Fruit fly (Drosophila melanogaster) whole organism, embryonic: ENCODE results near the gene CG6015.

Experiments used
- Abd-B ChIP-seq: fragments of 200-800 bp; sonication (Bioruptor generic); optimal IDR thresholded peaks from 2 replicates; lab custom pipeline; 2018; ENCODE audit warnings: missing biosample characterization, mild to moderate bottlenecking, missing genetic modification characterization, moderate library complexity
- Asciz ChIP-seq: fragments of 200-800 bp; sonication (Bioruptor generic); optimal IDR thresholded peaks from 2 replicates; lab custom pipeline; 2017; ENCODE audit warnings: missing biosample characterization, mild to moderate bottlenecking, missing genetic modification characterization, missing genetic modification reagents
- BtbVII ChIP-seq: fragments of 200-800 bp; sonication (Bioruptor generic); optimal IDR thresholded peaks from 3 replicates; lab custom pipeline; 2017; ENCODE audit warnings: missing biosample characterization, mild to moderate bottlenecking, missing genetic modification characterization
- CG10147 ChIP-seq: fragments of 200-800 bp; sonication (Bioruptor generic); optimal IDR thresholded peaks from 2 replicates; lab custom pipeline; 2019; ENCODE audit warnings: missing biosample characterization, mild to moderate bottlenecking, missing genetic modification characterization, moderate library complexity
- CG14050 ChIP-seq: fragments of 200-800 bp; sonication (Bioruptor generic); IDR thresholded peaks from 3 replicates; pipeline ENCODE4 v1.3.6; 2022; ENCODE audit warnings: missing biosample characterization, missing genetic modification characterization
- CG14860 ChIP-seq: fragments of 200-800 bp; sonication (Bioruptor generic); IDR thresholded peaks from 3 replicates; pipeline ENCODE4 v1.3.6; 2022; ENCODE audit warnings: missing biosample characterization, missing genetic modification characterization; ENCODE audit not compliant: partially characterized antibody
- CG15696 ChIP-seq: fragments of 200-800 bp; sonication (Bioruptor generic); optimal IDR thresholded peaks from 2 replicates; lab custom pipeline; 2019; ENCODE audit warnings: missing biosample characterization, mild to moderate bottlenecking, missing genetic modification characterization, moderate library complexity
- CG16779 ChIP-seq: fragments of 200-800 bp; sonication (Bioruptor generic); IDR thresholded peaks from 2 replicates; pipeline ENCODE4 v1.3.6; 2022; ENCODE audit warnings: missing biosample characterization, missing genetic modification characterization
- CG16813 ChIP-seq: fragments of 200-800 bp; sonication (Bioruptor generic); IDR thresholded peaks from 3 replicates; pipeline ENCODE4 v1.3.6; 2022; ENCODE audit warnings: missing biosample characterization, missing genetic modification characterization; ENCODE audit not compliant: partially characterized antibody
- CG17359 ChIP-seq: fragments of 200-800 bp; sonication (Bioruptor generic); optimal IDR thresholded peaks from 3 replicates; lab custom pipeline; 2018; ENCODE audit warnings: missing biosample characterization, mild to moderate bottlenecking, missing genetic modification characterization, moderate library complexity
- CG2120 ChIP-seq: fragments of 200-800 bp; sonication (Bioruptor generic); optimal IDR thresholded peaks from 3 replicates; lab custom pipeline; 2016; ENCODE audit warnings: missing biosample characterization, missing genetic modification characterization
- CG2199 ChIP-seq: fragments of 200-800 bp; sonication (Bioruptor generic); IDR thresholded peaks from 3 replicates; pipeline ENCODE4 v1.3.6; 2022; ENCODE audit warnings: missing biosample characterization, missing genetic modification characterization
- CG2678 ChIP-seq: fragments of 200-800 bp; sonication (Bioruptor generic); optimal IDR thresholded peaks from 3 replicates; lab custom pipeline; 2019; ENCODE audit warnings: missing biosample characterization, mild to moderate bottlenecking, missing genetic modification characterization, moderate library complexity
- CG32772 ChIP-seq: fragments of 200-800 bp; sonication (Bioruptor generic); IDR thresholded peaks from 2 replicates; pipeline ENCODE4 v1.3.6; 2022; ENCODE audit warnings: missing biosample characterization, missing genetic modification characterization
- CG3281 ChIP-seq: fragments of 200-800 bp; sonication (Bioruptor generic); optimal IDR thresholded peaks from 3 replicates; lab custom pipeline; 2017; ENCODE audit warnings: missing biosample characterization, mild to moderate bottlenecking, missing genetic modification characterization
- CG33557 ChIP-seq: fragments of 200-800 bp; sonication (Bioruptor generic); optimal IDR thresholded peaks from 2 replicates; lab custom pipeline; 2019; ENCODE audit warnings: missing biosample characterization, mild to moderate bottlenecking, missing genetic modification characterization, moderate library complexity
- CG5245 ChIP-seq: fragments of 200-800 bp; sonication (Bioruptor generic); optimal IDR thresholded peaks from 3 replicates; lab custom pipeline; 2016; ENCODE audit warnings: missing biosample characterization, missing genetic modification characterization
- CG6175 ChIP-seq: fragments of 200-800 bp; sonication (Bioruptor generic); IDR thresholded peaks from 3 replicates; pipeline ENCODE4 v1.3.6; 2022; ENCODE audit warnings: missing biosample characterization, missing genetic modification characterization
- CG9876 ChIP-seq: fragments of 200-800 bp; sonication (Bioruptor generic); optimal IDR thresholded peaks from 2 replicates; lab custom pipeline; 2016; ENCODE audit warnings: missing biosample characterization, missing genetic modification characterization
- CG9932 ChIP-seq: fragments of 200-800 bp; sonication (Bioruptor generic); IDR thresholded peaks from 2 replicates; pipeline ENCODE4 v1.3.6; 2022; ENCODE audit warnings: missing biosample characterization, missing genetic modification characterization
- Ets65A ChIP-seq: fragments of 200-800 bp; sonication (Bioruptor generic); peaks from one replicate; lab custom pipeline; 2016; ENCODE audit warnings: missing biosample characterization, missing genetic modification characterization
- Fer1 ChIP-seq: fragments of 200-800 bp; sonication (Bioruptor generic); optimal IDR thresholded peaks from 2 replicates; lab custom pipeline; 2017; ENCODE audit warnings: missing biosample characterization, mild to moderate bottlenecking, missing genetic modification characterization
- GATAe ChIP-seq: fragments of 200-800 bp; sonication (Bioruptor generic); conservative IDR thresholded peaks from 2 replicates; pipeline ENCODE4 v1.3.6; 2022; ENCODE audit warnings: missing biosample characterization, missing genetic modification characterization
- HLH54F ChIP-seq: fragments of 200-800 bp; sonication (Bioruptor generic); optimal IDR thresholded peaks from 3 replicates; lab custom pipeline; 2016; ENCODE audit warnings: missing biosample characterization, missing genetic modification characterization
- HLHmδ ChIP-seq: fragments of 200-800 bp; sonication (Bioruptor generic); optimal IDR thresholded peaks from 2 replicates; lab custom pipeline; 2018; ENCODE audit warnings: missing biosample characterization, mild to moderate bottlenecking, missing genetic modification characterization, moderate library complexity
- HmgD ChIP-seq: fragments of 200-800 bp; sonication (Bioruptor generic); optimal IDR thresholded peaks from 3 replicates; lab custom pipeline; 2016; ENCODE audit warnings: missing biosample characterization, missing genetic modification characterization
- Hmr ChIP-seq: fragments of 200-800 bp; sonication (Bioruptor generic); optimal IDR thresholded peaks from 3 replicates; lab custom pipeline; 2017; ENCODE audit warnings: mild to moderate bottlenecking, missing biosample characterization, missing genetic modification reagents, missing genetic modification characterization
- Hr78 ChIP-seq, 2 experiments: fragments of 200-800 bp in 1 of 2; fragments of >200 bp in 1 of 2; sonication (Bioruptor generic) in 1 of 2; optimal IDR thresholded peaks; 2 replicates each; lab custom pipeline; 2017 to 2019; ENCODE audit warnings: missing biosample characterization in 2 of 2, missing genetic modification characterization in 2 of 2, mild to moderate bottlenecking in 1 of 2, moderate library complexity in 1 of 2
- MBD-R2 ChIP-seq: fragments of 200-800 bp; sonication (Bioruptor generic); IDR thresholded peaks from 2 replicates; pipeline ENCODE4 v1.3.6; 2022; ENCODE audit warnings: missing biosample characterization, missing genetic modification characterization
- Meics ChIP-seq: fragments of 200-800 bp; sonication (Bioruptor generic); optimal IDR thresholded peaks from 2 replicates; lab custom pipeline; 2017; ENCODE audit warnings: missing biosample characterization, mild to moderate bottlenecking, missing genetic modification characterization
- Neu2 ChIP-seq: fragments of 200-800 bp; sonication (Bioruptor generic); optimal IDR thresholded peaks from 3 replicates; lab custom pipeline; 2016; ENCODE audit warnings: missing biosample characterization, missing genetic modification characterization, borderline replicate concordance
- Nf-YA ChIP-seq: fragments of 200-800 bp; sonication (Bioruptor generic); IDR thresholded peaks from 2 replicates; pipeline ENCODE4 v1.3.6; 2022; ENCODE audit warnings: missing biosample characterization, missing genetic modification characterization
- Nf-YB ChIP-seq: fragments of 200-800 bp; sonication (Bioruptor generic); optimal IDR thresholded peaks from 3 replicates; lab custom pipeline; 2019; ENCODE audit warnings: missing biosample characterization, mild to moderate bottlenecking, missing genetic modification characterization, moderate library complexity
- Nf-YC ChIP-seq: fragments of 200-800 bp; optimal IDR thresholded peaks from 3 replicates; lab custom pipeline; 2019; ENCODE audit warnings: missing biosample characterization, mild to moderate bottlenecking, missing genetic modification characterization, moderate library complexity
- Oaz ChIP-seq: fragments of 200-800 bp; sonication (Bioruptor generic); IDR thresholded peaks from 2 replicates; pipeline ENCODE4 v1.3.6; 2022; ENCODE audit warnings: missing biosample characterization, missing genetic modification characterization
- Rx ChIP-seq: fragments of 200-800 bp; sonication (Bioruptor generic); IDR thresholded peaks from 2 replicates; pipeline ENCODE4 v1.3.6; 2022; ENCODE audit warnings: missing biosample characterization, missing genetic modification characterization
- Scr ChIP-seq: fragments of 200-800 bp; sonication (Bioruptor generic); IDR thresholded peaks from 2 replicates; pipeline ENCODE4 v1.3.6; 2022; ENCODE audit warnings: missing biosample characterization, missing genetic modification characterization; ENCODE audit not compliant: partially characterized antibody
- Ssrp ChIP-seq: fragments of 200-800 bp; sonication (Bioruptor generic); optimal IDR thresholded peaks from 2 replicates; lab custom pipeline; 2018; ENCODE audit warnings: missing biosample characterization, mild to moderate bottlenecking, missing genetic modification characterization, moderate library complexity
- abd-A ChIP-seq: fragments of 200-800 bp; sonication (Bioruptor generic); optimal IDR thresholded peaks from 3 replicates; lab custom pipeline; 2019; ENCODE audit warnings: missing biosample characterization, mild to moderate bottlenecking, missing genetic modification characterization, moderate library complexity
- chinmo ChIP-seq: fragments of 200-800 bp; sonication (Bioruptor generic); IDR thresholded peaks from 4 replicates; pipeline ENCODE4 v1.3.6; 2022; ENCODE audit warnings: missing biosample characterization, missing genetic modification characterization; ENCODE audit not compliant: partially characterized antibody
- chm ChIP-seq: fragments of 200-800 bp; sonication (Bioruptor generic); IDR thresholded peaks from 2 replicates; pipeline ENCODE4 v1.3.6; 2022; ENCODE audit warnings: missing biosample characterization, missing genetic modification characterization
- eve ChIP-seq, 2 experiments: fragments of >200 bp; optimal IDR thresholded peaks; 2 replicates each; lab custom pipeline; 2017; ENCODE audit warnings: missing biosample characterization in 2 of 2, missing genetic modification characterization in 2 of 2
- exex ChIP-seq: fragments of 200-800 bp; sonication (Bioruptor generic); optimal IDR thresholded peaks from 4 replicates; lab custom pipeline; 2018; ENCODE audit warnings: missing biosample characterization, mild to moderate bottlenecking, missing genetic modification characterization, moderate library complexity
- fd3F ChIP-seq: fragments of 200-800 bp; sonication (Bioruptor generic); optimal IDR thresholded peaks from 2 replicates; lab custom pipeline; 2018; ENCODE audit warnings: missing biosample characterization, mild to moderate bottlenecking, missing genetic modification characterization, moderate library complexity
- fd64A ChIP-seq: fragments of 200-800 bp; sonication (Bioruptor generic); optimal IDR thresholded peaks from 3 replicates; lab custom pipeline; 2018; ENCODE audit warnings: missing biosample characterization, mild to moderate bottlenecking, missing genetic modification characterization
- lab ChIP-seq: fragments of 200-800 bp; sonication (Bioruptor generic); optimal IDR thresholded peaks from 3 replicates; lab custom pipeline; 2017; ENCODE audit warnings: missing biosample characterization, missing genetic modification characterization, mild to moderate bottlenecking, moderate library complexity, missing genetic modification reagents
- odd ChIP-seq: fragments of 200-800 bp; sonication (Bioruptor generic); optimal IDR thresholded peaks from 2 replicates; lab custom pipeline; 2017; ENCODE audit warnings: missing biosample characterization, mild to moderate bottlenecking, missing genetic modification characterization
- pum ChIP-seq: fragments of 200-800 bp; sonication (Bioruptor generic); optimal IDR thresholded peaks from 2 replicates; lab custom pipeline; 2016; ENCODE audit warnings: missing biosample characterization, missing genetic modification characterization
- run ChIP-seq: fragments of 200-800 bp; sonication (Bioruptor generic); optimal IDR thresholded peaks from 3 replicates; lab custom pipeline; 2018; ENCODE audit warnings: missing biosample characterization, mild to moderate bottlenecking, missing genetic modification characterization

The CG6015 gene

dm6 chr3R:22057083-22057482, 23.0 kb upstream of the CG6015 start (continued):
- TF ChIP-seq CG16779 (GFP tag; lab: Robert Waterston, UW) (no peak), Hmr (GFP tag; lab: Kevin White, UChicago) (peak; percentile 25), Ssrp (tag; lab: Kevin White, UChicago) (no peak), CG14860 (GFP tag; lab: Robert Waterston, UW) (no peak), CG2678 (tag; lab: Kevin White, UChicago) (peak; percentile 25), CG6175 (GFP tag; lab: Robert Waterston, UW) (no peak), CG3281 (peak; percentile 56), CG15696 (tag; lab: Kevin White, UChicago) (no peak), CG14050 (GFP tag; lab: Robert Waterston, UW) (no peak), CG10147 (GFP tag; lab: Kevin White, UChicago) (peak; percentile 4), Meics (GFP tag; lab: Kevin White, UChicago) (peak; percentile 46), BtbVII (peak; percentile 54), HLH54F (GFP tag; lab: Kevin White, UChicago) (no peak), CG2120 (peak; percentile 20), CG33557 (GFP tag; lab: Kevin White, UChicago) (no peak), CG9876 (GFP tag; lab: Kevin White, UChicago) (no peak), Fer1 (peak; percentile 39), lab (GFP tag; lab: Kevin White, UChicago) (peak; percentile 42), Oaz (GFP tag; lab: Robert Waterston, UW) (no peak), fd3F (GFP tag; lab: Kevin White, UChicago) (no peak)
- TF ChIP-seq, all 482 proteins: peak for 13

- peak; percentile 93 for TF ChIP-seq Nf-YB (GFP tag; lab: Kevin White, UChicago)
- TF ChIP-seq Ets65A = peak; percentile 47
- TF ChIP-seq GATAe (GFP tag; lab: Robert Waterston, UW) = peak; percentile 54
- peak; percentile 42 for TF ChIP-seq CG5245
- peak; percentile 47; the same call in 1 of the 2 replicates for TF ChIP-seq Nf-YA (GFP tag; lab: Robert Waterston, UW)
- TF ChIP-seq chinmo = 0 out of 4 replicates have a peak, but pooled peaks have one; percentile 20
- no peak for TF ChIP-seq pum (GFP tag; lab: Kevin White, UChicago)
- TF ChIP-seq Nf-YC (tag; lab: Kevin White, UChicago) = peak; percentile 87
- TF ChIP-seq HLHmδ = no peak
- peak; percentile 6 for TF ChIP-seq Abd-B (GFP tag; lab: Kevin White, UChicago)
These were observed 19.7 kb upstream of the CG6015 start for dm6 chr3R:22053740-22054139.

DNA sequence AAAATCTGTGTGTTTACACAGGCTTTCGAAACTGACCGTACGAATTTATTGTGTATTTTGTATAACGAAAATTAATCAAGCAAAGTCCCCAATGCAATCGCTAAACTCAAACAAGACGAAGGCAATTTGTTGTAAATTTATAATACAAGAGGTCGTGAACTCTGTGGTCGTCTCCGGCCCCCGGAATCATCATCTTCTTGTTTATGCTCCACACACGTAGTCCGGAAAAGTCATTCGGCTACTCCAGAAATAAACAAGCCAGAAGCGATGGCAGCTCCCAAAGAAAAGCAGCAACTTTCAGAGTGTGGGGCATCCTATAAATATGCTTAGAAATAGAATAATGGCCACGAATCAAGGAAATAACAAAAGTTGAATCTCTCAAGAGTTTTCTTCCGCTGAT, 19.1 kb upstream of the CG6015 start:
- TF ChIP-seq run (tag; lab: Kevin White, UChicago) (peak; percentile 53), CG16813 (0 out of 3 replicates have a peak, but pooled peaks have one; percentile 11), MBD-R2 (no peak), Asciz (GFP tag; lab: Kevin White, UChicago) (no peak), HmgD (GFP tag; lab: Kevin White, UChicago) (no peak), exex (no peak), Neu2 (GFP tag; lab: Kevin White, UChicago) (no peak), fd64A (peak; percentile 59), chm (peak; percentile 27), abd-A (tag; lab: Kevin White, UChicago) (peak; percentile 45), Hr78 (GFP tag; optimal IDR thresholded peaks at IDR 0.05; lab: Kevin White, UChicago) (peak in 1 of 2 experiments; percentile 92), CG9932 (GFP tag; lab: Robert Waterston, UW) (no peak), CG2199 (GFP tag; lab: Robert Waterston, UW) (peak; percentile 65; the same call in 1 of the 3 replicates), Rx (GFP tag; lab: Robert Waterston, UW) (no peak), CG32772 (no peak), Scr (GFP tag; lab: Robert Waterston, UW) (no peak), CG17359 (tag; lab: Kevin White, UChicago) (no peak), odd (GFP tag; lab: Kevin White, UChicago) (no peak), eve (GFP tag; optimal IDR thresholded peaks at IDR 0.05; lab: Kevin White, UChicago) (no peak)
